Fruit fly (Drosophila melanogaster) whole organism, embryonic: ENCODE results near the gene trbd.

ENCODE experiments used
- Adf1 ChIP-seq: fragments of 200-800 bp; sonication (Bioruptor generic); IDR thresholded peaks from 2 replicates; pipeline ENCODE4 v1.3.6; 2022; ENCODE audit warnings: missing biosample characterization, missing genetic modification characterization
- Aef1 ChIP-seq: fragments of 200-800 bp; sonication (Bioruptor generic); IDR thresholded peaks from 3 replicates; pipeline ENCODE4 v1.3.6; 2022; ENCODE audit warnings: missing biosample characterization, missing genetic modification characterization
- CG11398 ChIP-seq: fragments of 200-800 bp; sonication (Bioruptor generic); optimal IDR thresholded peaks from 2 replicates; lab custom pipeline; 2016; ENCODE audit warnings: missing biosample characterization, missing genetic modification characterization
- CG12659 ChIP-seq: fragments of 200-800 bp; sonication (Bioruptor generic); optimal IDR thresholded peaks from 3 replicates; lab custom pipeline; 2017; ENCODE audit warnings: mild to moderate bottlenecking, missing biosample characterization, missing genetic modification reagents, missing genetic modification characterization
- CG13287 ChIP-seq: fragments of 200-800 bp; sonication (Bioruptor generic); IDR thresholded peaks from 2 replicates; pipeline ENCODE4 v1.3.6; 2022; ENCODE audit warnings: missing biosample characterization, missing genetic modification characterization; ENCODE audit not compliant: partially characterized antibody
- CG14667 ChIP-seq: fragments of 200-800 bp; sonication (Bioruptor generic); IDR thresholded peaks from 2 replicates; pipeline ENCODE4 v1.3.6; 2022; ENCODE audit warnings: missing biosample characterization, missing genetic modification characterization
- CG1832 ChIP-seq: fragments of 200-800 bp; sonication (Bioruptor generic); optimal IDR thresholded peaks from 2 replicates; lab custom pipeline; 2017; ENCODE audit warnings: missing biosample characterization, mild to moderate bottlenecking, missing genetic modification characterization, inconsistent platforms
- CG2129 ChIP-seq: fragments of 200-800 bp; sonication (Bioruptor generic); IDR thresholded peaks from 2 replicates; pipeline ENCODE4 v1.3.6; 2022; ENCODE audit warnings: missing biosample characterization, missing genetic modification characterization; ENCODE audit not compliant: partially characterized antibody
- CG2678 ChIP-seq: fragments of 200-800 bp; sonication (Bioruptor generic); optimal IDR thresholded peaks from 3 replicates; lab custom pipeline; 2019; ENCODE audit warnings: missing biosample characterization, mild to moderate bottlenecking, missing genetic modification characterization, moderate library complexity
- CG2889 ChIP-seq: fragments of 200-800 bp; sonication (Bioruptor generic); IDR thresholded peaks from 3 replicates; pipeline ENCODE4 v1.3.6; 2022; ENCODE audit warnings: missing biosample characterization, missing genetic modification characterization
- CG31224 ChIP-seq: fragments of 200-800 bp; sonication (Bioruptor generic); IDR thresholded peaks from 2 replicates; pipeline ENCODE4 v1.3.6; 2022; ENCODE audit warnings: missing biosample characterization, missing genetic modification characterization
- CG31365 ChIP-seq: fragments of 200-800 bp; sonication (Bioruptor generic); optimal IDR thresholded peaks from 2 replicates; lab custom pipeline; 2018; ENCODE audit warnings: missing biosample characterization, mild to moderate bottlenecking, missing genetic modification characterization
- CG3995 ChIP-seq: fragments of 200-800 bp; sonication (Bioruptor generic); optimal IDR thresholded peaks from 3 replicates; lab custom pipeline; 2016; ENCODE audit warnings: missing biosample characterization, missing genetic modification characterization
- CG4424 ChIP-seq: fragments of 200-800 bp; sonication (Bioruptor generic); optimal IDR thresholded peaks from 3 replicates; lab custom pipeline; 2016; ENCODE audit warnings: missing biosample characterization, missing genetic modification characterization
- CG7839 ChIP-seq: fragments of 200-800 bp; sonication (Bioruptor generic); optimal IDR thresholded peaks from 3 replicates; lab custom pipeline; 2018; ENCODE audit warnings: missing biosample characterization, mild to moderate bottlenecking, missing genetic modification characterization, moderate library complexity
- CG8359 ChIP-seq: fragments of 200-800 bp; sonication (Bioruptor generic); optimal IDR thresholded peaks from 2 replicates; lab custom pipeline; 2017; ENCODE audit warnings: missing biosample characterization, mild to moderate bottlenecking, missing genetic modification characterization, borderline replicate concordance
- CG8388 ChIP-seq: fragments of 200-800 bp; sonication (Bioruptor generic); optimal IDR thresholded peaks from 2 replicates; lab custom pipeline; 2019; ENCODE audit warnings: missing biosample characterization, mild to moderate bottlenecking, missing genetic modification characterization, moderate library complexity
- Camta ChIP-seq: fragments of 200-800 bp; sonication (Bioruptor generic); optimal IDR thresholded peaks from 2 replicates; lab custom pipeline; 2016; ENCODE audit warnings: missing biosample characterization, missing genetic modification characterization
- Dbx ChIP-seq: fragments of 200-800 bp; sonication (Bioruptor generic); IDR thresholded peaks from 3 replicates; pipeline ENCODE4 v1.3.6; 2022; ENCODE audit warnings: missing biosample characterization, missing genetic modification characterization
- Drgx ChIP-seq: fragments of 200-800 bp; sonication (Bioruptor generic); IDR thresholded peaks from 2 replicates; pipeline ENCODE4 v1.3.6; 2022; ENCODE audit warnings: missing biosample characterization, missing genetic modification characterization
- HLHmδ ChIP-seq: fragments of 200-800 bp; sonication (Bioruptor generic); optimal IDR thresholded peaks from 2 replicates; lab custom pipeline; 2018; ENCODE audit warnings: missing biosample characterization, mild to moderate bottlenecking, missing genetic modification characterization, moderate library complexity
- Lhr ChIP-seq: fragments of 200-800 bp; sonication (Bioruptor generic); optimal IDR thresholded peaks from 3 replicates; lab custom pipeline; 2017; ENCODE audit warnings: mild to moderate bottlenecking, missing biosample characterization, missing genetic modification reagents, missing genetic modification characterization
- Oaz ChIP-seq: fragments of 200-800 bp; sonication (Bioruptor generic); IDR thresholded peaks from 2 replicates; pipeline ENCODE4 v1.3.6; 2022; ENCODE audit warnings: missing biosample characterization, missing genetic modification characterization
- PHDP ChIP-seq: fragments of 200-800 bp; sonication (Bioruptor generic); optimal IDR thresholded peaks from 3 replicates; lab custom pipeline; 2018; ENCODE audit warnings: missing biosample characterization, mild to moderate bottlenecking, missing genetic modification characterization, moderate library complexity
- Sox100B ChIP-seq: fragments of 200-800 bp; sonication (Bioruptor generic); optimal IDR thresholded peaks from 3 replicates; lab custom pipeline; 2018; ENCODE audit warnings: missing biosample characterization, mild to moderate bottlenecking, missing genetic modification characterization
- Sox102F ChIP-seq: fragments of 200-800 bp; sonication (Bioruptor generic); optimal IDR thresholded peaks from 2 replicates; lab custom pipeline; 2018; ENCODE audit warnings: missing biosample characterization, mild to moderate bottlenecking, missing genetic modification characterization, moderate library complexity
- Vsx1 ChIP-seq: fragments of 200-800 bp; sonication (Bioruptor generic); optimal IDR thresholded peaks from 2 replicates; lab custom pipeline; 2017; ENCODE audit warnings: missing biosample characterization, mild to moderate bottlenecking, missing genetic modification characterization, missing genetic modification reagents
- YL-1 ChIP-seq: fragments of 200-800 bp; sonication (Bioruptor generic); optimal IDR thresholded peaks from 3 replicates; lab custom pipeline; 2017; ENCODE audit warnings: missing biosample characterization, mild to moderate bottlenecking, missing genetic modification characterization
- bcd ChIP-seq: fragments of 200-800 bp; sonication (Bioruptor generic); optimal IDR thresholded peaks from 2 replicates; lab custom pipeline; 2017; ENCODE audit warnings: missing biosample characterization, mild to moderate bottlenecking, missing genetic modification characterization
- bigmax ChIP-seq: fragments of 200-800 bp; sonication (Bioruptor generic); optimal IDR thresholded peaks from 2 replicates; lab custom pipeline; 2018; ENCODE audit warnings: missing biosample characterization, mild to moderate bottlenecking, missing genetic modification characterization
- bsh ChIP-seq, 2 experiments: fragments of 200-800 bp; sonication (Bioruptor generic); optimal IDR thresholded peaks; 2 replicates each; lab custom pipeline; 2017 to 2018; ENCODE audit warnings: mild to moderate bottlenecking in 2 of 2, missing biosample characterization in 2 of 2, missing genetic modification characterization in 2 of 2, moderate library complexity in 1 of 2
- btn ChIP-seq: fragments of 200-800 bp; sonication (Bioruptor generic); optimal IDR thresholded peaks from 2 replicates; lab custom pipeline; 2016; ENCODE audit warnings: missing biosample characterization, missing genetic modification characterization
- chif ChIP-seq, 2 experiments: fragments of 200-800 bp; sonication (Bioruptor generic); optimal IDR thresholded peaks; 3 replicates each; lab custom pipeline; 2016; ENCODE audit warnings: missing biosample characterization in 2 of 2, missing genetic modification characterization in 2 of 2
- chm ChIP-seq: fragments of 200-800 bp; sonication (Bioruptor generic); IDR thresholded peaks from 2 replicates; pipeline ENCODE4 v1.3.6; 2022; ENCODE audit warnings: missing biosample characterization, missing genetic modification characterization
- chn ChIP-seq: fragments of 200-800 bp; sonication (Bioruptor generic); optimal IDR thresholded peaks from 2 replicates; lab custom pipeline; 2016; ENCODE audit warnings: missing biosample characterization, missing genetic modification characterization
- disco-r ChIP-seq: fragments of 200-800 bp; sonication (Bioruptor generic); optimal IDR thresholded peaks from 2 replicates; lab custom pipeline; 2016; ENCODE audit warnings: missing biosample characterization, missing genetic modification characterization
- eyg ChIP-seq: fragments of 200-800 bp; sonication (Bioruptor generic); optimal IDR thresholded peaks from 3 replicates; lab custom pipeline; 2016; ENCODE audit warnings: missing biosample characterization, missing genetic modification characterization
- gsb-n ChIP-seq: fragments of 200-800 bp; sonication (Bioruptor generic); optimal IDR thresholded peaks from 3 replicates; lab custom pipeline; 2018; ENCODE audit warnings: missing biosample characterization, mild to moderate bottlenecking, missing genetic modification characterization
- h ChIP-seq: fragments of >200 bp; optimal IDR thresholded peaks from 2 replicates; lab custom pipeline; 2017
- hbn ChIP-seq: fragments of 200-800 bp; sonication (Bioruptor generic); IDR thresholded peaks from 2 replicates; pipeline ENCODE4 v1.3.6; 2022; ENCODE audit warnings: missing biosample characterization, missing genetic modification characterization; ENCODE audit not compliant: partially characterized antibody
- her ChIP-seq: fragments of 200-800 bp; sonication (Bioruptor generic); optimal IDR thresholded peaks from 2 replicates; lab custom pipeline; 2016; ENCODE audit warnings: missing biosample characterization, missing genetic modification characterization
- nom ChIP-seq: fragments of 200-800 bp; sonication (Bioruptor generic); optimal IDR thresholded peaks from 2 replicates; lab custom pipeline; 2017; ENCODE audit warnings: missing biosample characterization, missing genetic modification characterization, mild to moderate bottlenecking, moderate library complexity, missing genetic modification reagents
- peb ChIP-seq: fragments of 200-800 bp; sonication (Bioruptor generic); IDR thresholded peaks from 2 replicates; pipeline ENCODE4 v1.3.6; 2022; ENCODE audit warnings: missing biosample characterization, missing genetic modification characterization
- pfk ChIP-seq: fragments of 200-800 bp; sonication (Bioruptor generic); optimal IDR thresholded peaks from 2 replicates; lab custom pipeline; 2018; ENCODE audit warnings: missing biosample characterization, mild to moderate bottlenecking, missing genetic modification characterization, moderate library complexity
- row ChIP-seq: fragments of 200-800 bp; sonication (Bioruptor generic); IDR thresholded peaks from 3 replicates; pipeline ENCODE4 v1.3.6; 2022; ENCODE audit warnings: missing biosample characterization, missing genetic modification characterization
- salm ChIP-seq: fragments of 200-800 bp; sonication (Bioruptor generic); optimal IDR thresholded peaks from 2 replicates; lab custom pipeline; 2018; ENCODE audit warnings: missing biosample characterization, mild to moderate bottlenecking, missing genetic modification characterization
- scrt ChIP-seq: fragments of 200-800 bp; sonication (Bioruptor generic); optimal IDR thresholded peaks from 2 replicates; lab custom pipeline; 2018; ENCODE audit warnings: missing biosample characterization, mild to moderate bottlenecking, missing genetic modification characterization, moderate library complexity
- sqz ChIP-seq: fragments of 200-800 bp; sonication (Bioruptor generic); optimal IDR thresholded peaks from 3 replicates; lab custom pipeline; 2018; ENCODE audit warnings: missing biosample characterization, mild to moderate bottlenecking, missing genetic modification characterization
- tin ChIP-seq: fragments of 200-800 bp; sonication (Bioruptor generic); optimal IDR thresholded peaks from 3 replicates; lab custom pipeline; 2016; ENCODE audit warnings: missing biosample characterization, missing genetic modification characterization
- trem ChIP-seq: fragments of 200-800 bp; optimal IDR thresholded peaks from 3 replicates; lab custom pipeline; 2019; ENCODE audit warnings: missing biosample characterization, mild to moderate bottlenecking, missing genetic modification characterization, moderate library complexity

trbd gene

DNA sequence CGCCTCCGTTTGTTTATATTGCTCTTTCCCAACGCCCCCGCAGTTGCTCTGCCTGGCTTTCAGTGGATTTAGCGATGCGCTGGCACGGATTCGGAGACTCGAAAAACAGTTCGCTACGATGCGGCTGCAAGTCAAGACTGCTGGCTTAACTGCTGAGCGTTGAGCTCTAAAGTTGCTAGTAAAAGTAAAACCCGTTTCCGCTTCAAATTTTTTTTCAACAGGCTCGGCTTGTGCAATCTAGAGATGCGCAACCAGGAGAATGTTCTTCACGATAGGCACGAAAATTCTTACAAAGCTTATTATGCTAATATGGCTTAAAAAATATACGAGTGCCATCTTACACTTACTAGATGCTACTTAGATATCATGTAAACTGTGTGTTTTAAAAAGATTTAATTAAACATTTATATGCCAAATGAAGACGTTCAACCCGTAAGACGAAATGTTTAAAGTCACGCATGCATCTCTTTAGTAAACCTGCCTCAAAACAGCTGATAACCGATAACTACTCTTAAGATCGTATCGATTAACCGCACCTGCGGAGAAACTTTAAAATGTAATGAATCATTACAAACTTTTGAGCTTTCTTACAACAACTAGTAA lies 36.5 kb upstream of the trbd start, which contains the start of gene CG12948:
TSS of gene CG12948 (minus strand) at position 473 of the 603 bp plus-strand sequence.
- TF ChIP-seq Oaz (GFP tag; lab: Robert Waterston, UW) (no peak), CG7839 (tag; lab: Kevin White, UChicago) (no peak), bigmax (GFP tag; lab: Kevin White, UChicago) (no peak), chn (GFP tag; lab: Kevin White, UChicago) (peak; percentile 21), Sox102F (GFP tag; lab: Kevin White, UChicago) (no peak), scrt (GFP tag; lab: Kevin White, UChicago) (no peak), CG4424 (GFP tag; lab: Kevin White, UChicago) (peak; percentile 54), CG12659 (GFP tag; lab: Kevin White, UChicago) (peak; percentile 44), trem (tag; lab: Kevin White, UChicago) (peak; percentile 56), CG14667 (GFP tag; lab: Robert Waterston, UW) (no peak), Lhr (no peak), Drgx (0 out of 2 replicates have a peak, but pooled peaks have one; percentile 19), Vsx1 (no peak), CG1832 (GFP tag; lab: Kevin White, UChicago) (no peak), row (GFP tag; lab: Robert Waterston, UW) (peak; percentile 95), CG2678 (tag; lab: Kevin White, UChicago) (no peak), CG31224 (GFP tag; lab: Robert Waterston, UW) (no peak), CG13287 (GFP tag; lab: Robert Waterston, UW) (peak; percentile 96), Adf1 (GFP tag; lab: Robert Waterston, UW) (peak; percentile 26; the same call in 1 of the 2 replicates), bcd (no peak), chif (GFP tag; optimal IDR thresholded peaks at IDR 0.05; lab: Kevin White, UChicago) (peak in 1 of 2 experiments; percentile 63), pfk (GFP tag; lab: Kevin White, UChicago) (no peak), HLHmδ (GFP tag; lab: Kevin White, UChicago) (no peak), gsb-n (tag; lab: Kevin White, UChicago) (no peak), her (GFP tag; lab: Kevin White, UChicago) (peak; percentile 41), peb (GFP tag; lab: Robert Waterston, UW) (no peak), btn (GFP tag; lab: Kevin White, UChicago) (no peak), CG8388 (GFP tag; lab: Kevin White, UChicago) (peak; percentile 31), nom (peak; percentile 65), CG2129 (peak; percentile 92), chm (GFP tag; lab: Robert Waterston, UW) (no peak), tin (peak; percentile 50), Camta (GFP tag; lab: Kevin White, UChicago) (peak; percentile 48), CG31365 (peak; percentile 19), CG2889 (GFP tag; lab: Robert Waterston, UW) (no peak), h (lab: Kevin White, UChicago) (no peak), Aef1 (GFP tag; lab: Robert Waterston, UW) (no peak), sqz (GFP tag; lab: Kevin White, UChicago) (peak; percentile 97), CG3995 (GFP tag; lab: Kevin White, UChicago) (peak; percentile 52), salm (tag; lab: Kevin White, UChicago) (no peak), Dbx (peak; percentile 11; the same call in 1 of the 3 replicates), CG8359 (GFP tag; lab: Kevin White, UChicago) (no peak), Sox100B (GFP tag; lab: Kevin White, UChicago) (no peak), PHDP (tag; lab: Kevin White, UChicago) (peak; percentile 64), YL-1 (GFP tag; lab: Kevin White, UChicago) (peak; percentile 45), disco-r (GFP tag; lab: Kevin White, UChicago) (no peak), eyg (GFP tag; lab: Kevin White, UChicago) (no peak), hbn (GFP tag; lab: Robert Waterston, UW) (peak; percentile 95), CG11398 (GFP tag; lab: Kevin White, UChicago) (no peak), bsh (GFP tag; optimal IDR thresholded peaks at IDR 0.05; lab: Kevin White, UChicago) (peak in 1 of 2 experiments; percentile 45)
